Fruit fly (Drosophila melanogaster): ENCODE measurements around the gene euc.

DNA sequence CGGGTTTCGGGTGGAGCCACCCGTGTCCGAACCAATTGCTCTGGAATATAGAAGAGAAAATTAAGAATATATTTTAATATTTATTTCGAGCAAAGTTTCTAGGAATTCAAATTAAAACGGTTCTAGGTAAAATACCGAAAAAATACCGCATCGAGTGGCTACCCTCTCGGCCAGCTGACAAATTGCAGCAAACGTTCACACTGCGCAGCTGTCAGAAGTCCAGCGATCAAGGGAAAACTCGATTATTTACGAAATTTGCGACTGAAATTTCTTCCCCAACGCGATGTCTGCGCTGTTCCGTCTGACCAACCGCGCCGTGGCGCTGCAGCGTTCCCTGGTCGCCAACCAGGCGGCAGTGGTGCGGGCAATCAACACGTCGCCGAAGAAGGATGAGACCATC lies 48.6 kb upstream of the euc start, which contains the start of gene NP15.6:
- no peak for TF ChIP-seq CG8478 (optimal IDR thresholded peaks at IDR 0.05)
- no peak for TF ChIP-seq psq (optimal IDR thresholded peaks at IDR 0.05)
- TF ChIP-seq Dll (optimal IDR thresholded peaks at IDR 0.05): no peak
- no peak for TF ChIP-seq EcR (GFP tag; optimal IDR thresholded peaks at IDR 0.05)
